Fruit fly (Drosophila melanogaster) whole organism, embryonic: ENCODE data around the gene Scm.

ENCODE experiments used
- CG11695 ChIP-seq: fragments of 200-800 bp; sonication (Bioruptor generic); IDR thresholded peaks from 3 replicates; pipeline ENCODE4 v1.3.6; 2022; ENCODE audit warnings: missing biosample characterization, missing genetic modification characterization
- CG3163 ChIP-seq: fragments of 200-800 bp; sonication (Bioruptor generic); optimal IDR thresholded peaks from 3 replicates; lab custom pipeline; 2016; ENCODE audit warnings: missing biosample characterization, missing genetic modification characterization
- CG7839 ChIP-seq: fragments of 200-800 bp; sonication (Bioruptor generic); optimal IDR thresholded peaks from 3 replicates; lab custom pipeline; 2018; ENCODE audit warnings: missing biosample characterization, mild to moderate bottlenecking, missing genetic modification characterization, moderate library complexity
- dan ChIP-seq: fragments of 200-800 bp; sonication (Bioruptor generic); IDR thresholded peaks from 2 replicates; pipeline ENCODE4 v1.3.6; 2022; ENCODE audit warnings: missing biosample characterization, missing genetic modification characterization

DNA sequence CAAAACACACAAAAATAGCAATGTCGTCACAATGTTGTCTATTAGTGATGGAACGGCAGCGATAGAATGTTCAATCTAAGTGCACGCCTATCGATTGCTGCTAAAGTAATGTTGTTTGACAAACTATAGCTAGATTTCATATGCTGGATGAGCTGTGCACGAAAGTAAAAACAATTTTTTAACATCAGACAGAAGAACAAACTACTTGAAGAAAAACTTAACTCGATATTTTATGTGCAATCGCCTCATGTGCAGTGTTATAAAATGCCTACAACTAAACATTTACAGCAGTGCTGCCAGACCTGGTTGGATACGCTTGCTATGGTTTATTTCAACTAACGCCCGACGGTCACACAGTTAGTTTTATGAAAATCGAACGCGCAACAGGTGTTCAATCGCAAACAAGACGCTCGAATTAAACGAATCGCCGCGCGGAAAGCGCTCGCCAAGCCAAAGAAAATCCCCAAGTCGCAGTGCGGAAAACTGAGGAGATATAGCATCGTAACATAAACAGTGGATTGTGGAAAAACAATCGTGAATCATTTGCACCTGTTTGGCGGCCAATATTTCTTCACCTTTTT is 46.4 kb downstream of the Scm start, which contains the start of the genes bocks and CG8312:
- TF ChIP-seq CG7839 (tag; lab: Kevin White, UChicago), result peak; percentile 31
- TF ChIP-seq dan (GFP tag; lab: Robert Waterston, UW), result no peak
- TF ChIP-seq CG3163 (GFP tag; lab: Kevin White, UChicago), result peak; percentile 47
- no peak for TF ChIP-seq CG11695 (GFP tag; lab: Robert Waterston, UW)
